ENCODE assay signal across 7 worm cellular contexts in genomic region chrII:9620616-9621015, ce11.
TF ChIP-seq lines count a peak whose summit lies in the region.

No protein-coding gene starts in this region.

TF ChIP-seq in whole organism, L1 larva, 84 proteins besides CTCF, POLR2A, EP300 and RAD21 (continues in another document):
- TF ChIP-seq vab-15 (tag; optimal IDR thresholded peaks at IDR 0.05; lab: Kevin White, UChicago) (peak; percentile 37), hlh-4 (tag; optimal IDR thresholded peaks at IDR 0.05; lab: Kevin White, UChicago) (no peak), nhr-77 (tag; optimal IDR thresholded peaks at IDR 0.05; lab: Kevin White, UChicago) (no peak), rnt-1 (tag; optimal IDR thresholded peaks at IDR 0.05; lab: Kevin White, UChicago) (no peak), elt-2 (tag; optimal IDR thresholded peaks at IDR 0.05; lab: Kevin White, UChicago) (no peak), ama-1 (optimal IDR thresholded peaks at IDR 0.05; lab: Kevin White, UChicago) (no peak), lir-3 (tag; optimal IDR thresholded peaks at IDR 0.05; lab: Kevin White, UChicago; ENCODE audit: poor library complexity) (no peak), dpl-1 (GFP tag; optimal IDR thresholded peaks at IDR 0.05; lab: Kevin White, UChicago) (no peak), lin-14 (GFP tag; optimal IDR thresholded peaks at IDR 0.05; lab: Kevin White, UChicago) (peak; percentile 56), ces-1 (GFP tag; optimal IDR thresholded peaks at IDR 0.05; lab: Kevin White, UChicago) (no peak), efl-1 (optimal IDR thresholded peaks at IDR 0.05; lab: Kevin White, UChicago) (no peak), efl-1 (GFP tag; optimal IDR thresholded peaks at IDR 0.05 in 1 of 2; lab: Kevin White, UChicago) (peak in 1 of 2 experiments; percentile 40), lin-15B (tag; optimal IDR thresholded peaks at IDR 0.05; lab: Kevin White, UChicago) (no peak)

TF ChIP-seq in whole organism, L2 larva, 48 proteins besides CTCF, POLR2A, EP300 and RAD21:
- no peak for TF ChIP-seq R02D3.7 (tag; optimal IDR thresholded peaks at IDR 0.05; lab: Kevin White, UChicago)
- peak; percentile 1 for TF ChIP-seq sma-3 (GFP tag; optimal IDR thresholded peaks at IDR 0.05; lab: Kevin White, UChicago)
- TF ChIP-seq blmp-1 (tag; optimal IDR thresholded peaks at IDR 0.05; lab: Kevin White, UChicago; ENCODE audit: insufficient read depth), result peak; percentile 4
- TF ChIP-seq nhr-6 (tag; optimal IDR thresholded peaks at IDR 0.05; lab: Kevin White, UChicago), result peak; percentile 29
- peak; percentile 59 for TF ChIP-seq nhr-25 (tag; optimal IDR thresholded peaks at IDR 0.05; lab: Kevin White, UChicago)
- peak; percentile 15 for TF ChIP-seq sma-9 (GFP tag; optimal IDR thresholded peaks at IDR 0.05; lab: Kevin White, UChicago)
- TF ChIP-seq sma-9 (tag; optimal IDR thresholded peaks at IDR 0.05; lab: Kevin White, UChicago), result no peak

TF ChIP-seq in whole organism, L3 larva, 47 proteins besides CTCF, POLR2A, EP300 and RAD21 (continues in another document):
- TF ChIP-seq mml-1 (tag; optimal IDR thresholded peaks at IDR 0.05; lab: Kevin White, UChicago) (no peak), ama-1 (optimal IDR thresholded peaks at IDR 0.05; lab: Kevin White, UChicago) (no peak), ztf-4 (tag; optimal IDR thresholded peaks at IDR 0.05; lab: Kevin White, UChicago) (no peak), elt-3 (tag; optimal IDR thresholded peaks at IDR 0.05; lab: Kevin White, UChicago) (no peak), ceh-16 (tag; optimal IDR thresholded peaks at IDR 0.05; lab: Kevin White, UChicago) (no peak), nhr-43 (tag; optimal IDR thresholded peaks at IDR 0.05; lab: Kevin White, UChicago; ENCODE audit: poor library complexity, severe bottlenecking) (peak; percentile 46), unc-62 (GFP tag; optimal IDR thresholded peaks at IDR 0.05; lab: Kevin White, UChicago) (no peak), nhr-25 (tag; optimal IDR thresholded peaks at IDR 0.05; lab: Kevin White, UChicago) (peak; percentile 59), lin-39 (tag; optimal IDR thresholded peaks at IDR 0.05; lab: Kevin White, UChicago) (no peak), ZK546.5 (tag; optimal IDR thresholded peaks at IDR 0.05; lab: Kevin White, UChicago) (no peak), ztf-11 (tag; optimal IDR thresholded peaks at IDR 0.05; lab: Kevin White, UChicago) (no peak), nhr-12 (tag; optimal IDR thresholded peaks at IDR 0.05; lab: Kevin White, UChicago) (no peak), unc-39 (tag; optimal IDR thresholded peaks at IDR 0.05; lab: Kevin White, UChicago) (no peak), nhr-77 (tag; optimal IDR thresholded peaks at IDR 0.05; lab: Kevin White, UChicago) (no peak), fos-1 (tag; optimal IDR thresholded peaks at IDR 0.05; lab: Kevin White, UChicago) (no peak)

TF ChIP-seq in whole organism, L4 larva, 104 proteins besides CTCF, POLR2A, EP300 and RAD21:
- TF ChIP-seq ceh-20 (GFP tag; IDR thresholded peaks at IDR 0.05; lab: Robert Waterston, UW) (0 out of 2 replicates have a peak, but pooled peaks have one; percentile 32), hmg-1.1 (GFP tag; IDR thresholded peaks at IDR 0.05; lab: Robert Waterston, UW) (no peak), dmd-6 (GFP tag; IDR thresholded peaks at IDR 0.05; lab: Robert Waterston, UW) (peak; percentile 89), lin-1 (GFP tag; IDR thresholded peaks at IDR 0.05; lab: Robert Waterston, UW) (0 out of 2 replicates have a peak, but pooled peaks have one; percentile 10), lin-13 (GFP tag; optimal IDR thresholded peaks at IDR 0.05; lab: Kevin White, UChicago) (peak; percentile 21), nhr-102 (tag; optimal IDR thresholded peaks at IDR 0.05; lab: Kevin White, UChicago) (peak; percentile 12), lsy-2 (tag; optimal IDR thresholded peaks at IDR 0.05; lab: Kevin White, UChicago) (no peak), php-3 (GFP tag; IDR thresholded peaks at IDR 0.05; lab: Robert Waterston, UW) (peak; percentile 76), T20F7.1 (GFP tag; optimal IDR thresholded peaks at IDR 0.05; lab: Kevin White, UChicago) (peak; percentile 65), zfp-3 (GFP tag; conservative IDR thresholded peaks at IDR 0.05; lab: Robert Waterston, UW) (0 out of 2 replicates have a peak, but pooled peaks have one; percentile 10), nhr-48 (tag; optimal IDR thresholded peaks at IDR 0.05; lab: Kevin White, UChicago) (no peak), dmd-8 (GFP tag; IDR thresholded peaks at IDR 0.05; lab: Robert Waterston, UW) (no peak), daf-16 (GFP tag; optimal IDR thresholded peaks at IDR 0.05; lab: Kevin White, UChicago) (no peak), daf-16 (tag; optimal IDR thresholded peaks at IDR 0.05; lab: Kevin White, UChicago) (peak; percentile 19), nhr-6 (tag; optimal IDR thresholded peaks at IDR 0.05; lab: Kevin White, UChicago) (no peak)

TF ChIP-seq in whole organism, late embryonic, 69 proteins besides CTCF, POLR2A, EP300 and RAD21:
- TF ChIP-seq unc-55 (GFP tag; optimal IDR thresholded peaks at IDR 0.05; lab: Kevin White, UChicago) (peak; percentile 18), nhr-11 (tag; optimal IDR thresholded peaks at IDR 0.05; lab: Kevin White, UChicago) (no peak)

TF ChIP-seq in whole organism, mixed stage, embryonic, 35 proteins besides CTCF, POLR2A, EP300 and RAD21:
- TF ChIP-seq nhr-237 (tag; optimal IDR thresholded peaks at IDR 0.05; lab: Kevin White, UChicago) (no peak), unc-62 (GFP tag; optimal IDR thresholded peaks at IDR 0.05; lab: Kevin White, UChicago) (peak; percentile 60), flh-1 (GFP tag; optimal IDR thresholded peaks at IDR 0.05; lab: Kevin White, UChicago) (no peak), unc-120 (tag; optimal IDR thresholded peaks at IDR 0.05; lab: Kevin White, UChicago; ENCODE audit: poor library complexity, severe bottlenecking) (no peak), snpc-4 (tag; optimal IDR thresholded peaks at IDR 0.05; lab: Kevin White, UChicago) (no peak), mab-5 (tag; optimal IDR thresholded peaks at IDR 0.05; lab: Kevin White, UChicago) (no peak)
TF ChIP-seq in whole organism, mixed stage, embryonic: peak in this region for 1.

TF ChIP-seq in whole organism, young adult, 124 proteins besides CTCF, POLR2A, EP300 and RAD21:
- TF ChIP-seq unc-62 (GFP tag; optimal IDR thresholded peaks at IDR 0.05; lab: Kevin White, UChicago) (no peak), mes-4 (tag; optimal IDR thresholded peaks at IDR 0.05; lab: Kevin White, UChicago) (no peak), ztf-26 (tag; optimal IDR thresholded peaks at IDR 0.05; lab: Kevin White, UChicago) (no peak), nhr-80 (tag; optimal IDR thresholded peaks at IDR 0.05; lab: Kevin White, UChicago) (peak; percentile 72), ztf-6 (GFP tag; IDR thresholded peaks at IDR 0.05; lab: Robert Waterston, UW) (no peak), T07F8.4 (tag; optimal IDR thresholded peaks at IDR 0.05; lab: Kevin White, UChicago) (no peak), hmg-1.2 (GFP tag; IDR thresholded peaks at IDR 0.05; lab: Robert Waterston, UW) (no peak), ZK185.1 (tag; optimal IDR thresholded peaks at IDR 0.05; lab: Kevin White, UChicago; ENCODE audit: poor library complexity, severe bottlenecking) (peak; percentile 29), K11D2.4 (GFP tag; IDR thresholded peaks at IDR 0.05; lab: Robert Waterston, UW) (no peak), tbp1 (GFP tag; optimal IDR thresholded peaks at IDR 0.05; lab: Kevin White, UChicago) (no peak), let-607 (tag; optimal IDR thresholded peaks at IDR 0.05; lab: Kevin White, UChicago) (peak; percentile 93 to 94), pbrm-1 (GFP tag; IDR thresholded peaks at IDR 0.05; lab: Robert Waterston, UW) (no peak), Y56A3A.18 (GFP tag; IDR thresholded peaks at IDR 0.05; lab: Robert Waterston, UW) (no peak), unc-130 (GFP tag; optimal IDR thresholded peaks at IDR 0.05; lab: Kevin White, UChicago) (no peak), snpc-4 (GFP tag; optimal IDR thresholded peaks at IDR 0.05; lab: Kevin White, UChicago) (no peak), snpc-4 (tag; optimal IDR thresholded peaks at IDR 0.05; lab: Kevin White, UChicago) (no peak), rpc-1 (optimal IDR thresholded peaks at IDR 0.05; lab: Kevin White, UChicago) (no peak), rpc-1 (tag; optimal IDR thresholded peaks at IDR 0.05; lab: Kevin White, UChicago) (no peak), Y95B8A.8 (GFP tag; IDR thresholded peaks at IDR 0.05; lab: Robert Waterston, UW) (no peak)
